Worm (Caenorhabditis elegans): Measurements from ENCODE around the gene srsx-10.

srsx-10 gene

ce11 chrV:5000406-5000805 lies 25.8 kb upstream of the srsx-10 start, which contains the start of gene ugt-7:
TSS of gene ugt-7 (minus strand) at chrV:5000566.
- TF ChIP-seq K09A11.1 (tag; optimal IDR thresholded peaks at IDR 0.05; ENCODE audit: insufficient read depth), result no peak
- TF ChIP-seq pha-2 (tag; optimal IDR thresholded peaks at IDR 0.05), result no peak
- TF ChIP-seq elt-2 (tag; optimal IDR thresholded peaks at IDR 0.05), result peak; percentile 11

- TF ChIP-seq fax-1 (tag; optimal IDR thresholded peaks at IDR 0.05) (no peak), ceh-45 (GFP tag; IDR thresholded peaks at IDR 0.05) (no peak), sox-2 (GFP tag; IDR thresholded peaks at IDR 0.05) (no peak), sdc-2 (tag; optimal IDR thresholded peaks at IDR 0.05) (no peak), ceh-22 (tag; optimal IDR thresholded peaks at IDR 0.05) (no peak)
These were observed 20.6 kb upstream of the srsx-10 start, which contains the start of gene ncx-9 for ce11 chrV:4995155-4995554. TSS of gene ncx-9 (minus strand) at chrV:4995255.

ce11 chrV:4987097-4987496 lies 12.5 kb upstream of the srsx-10 start, which contains the start of gene ncx-8:
TSS of gene ncx-8 (minus strand) at chrV:4987197.
- TF ChIP-seq ceh-30 (tag; optimal IDR thresholded peaks at IDR 0.05) (no peak), pag-3 (tag; optimal IDR thresholded peaks at IDR 0.05; ENCODE audit: borderline replicate concordance) (no peak), nfya-1 (tag; optimal IDR thresholded peaks at IDR 0.05) (no peak), gmeb-2 (tag; optimal IDR thresholded peaks at IDR 0.05) (no peak), pat-9 (tag; optimal IDR thresholded peaks at IDR 0.05) (no peak), hlh-8 (tag; optimal IDR thresholded peaks at IDR 0.05) (no peak), sox-4 (tag; optimal IDR thresholded peaks at IDR 0.05) (no peak), npax-4 (tag; optimal IDR thresholded peaks at IDR 0.05) (no peak), hlh-13 (GFP tag; optimal IDR thresholded peaks at IDR 0.05) (no peak), ceh-6 (GFP tag; optimal IDR thresholded peaks at IDR 0.05) (no peak), lin-11 (tag; optimal IDR thresholded peaks at IDR 0.05) (no peak), nhr-232 (tag; optimal IDR thresholded peaks at IDR 0.05) (no peak), tbx-2 (tag; optimal IDR thresholded peaks at IDR 0.05) (no peak), ahr-1 (tag; optimal IDR thresholded peaks at IDR 0.05) (no peak), unc-42 (tag; optimal IDR thresholded peaks at IDR 0.05) (no peak), F13H6.1 (tag; optimal IDR thresholded peaks at IDR 0.05) (no peak), tbx-7 (tag; optimal IDR thresholded peaks at IDR 0.05) (no peak), ceh-34 (tag; optimal IDR thresholded peaks at IDR 0.05) (no peak), madf-2 (tag; optimal IDR thresholded peaks at IDR 0.05) (no peak), syd-9 (tag; optimal IDR thresholded peaks at IDR 0.05) (no peak)

ce11 chrV:4983091-4983490 lies 8.5 kb upstream of the srsx-10 start, which contains the start of gene srsx-13:
TSS of gene srsx-13 (minus strand) at chrV:4983191.
- TF ChIP-seq fax-1 (tag; optimal IDR thresholded peaks at IDR 0.05), result no peak
- no peak for TF ChIP-seq ceh-19 (GFP tag; optimal IDR thresholded peaks at IDR 0.05)
- no peak for TF ChIP-seq sox-2 (GFP tag; IDR thresholded peaks at IDR 0.05)
- TF ChIP-seq ceh-6 (GFP tag; optimal IDR thresholded peaks at IDR 0.05), result no peak
- no peak for TF ChIP-seq unc-42 (tag; optimal IDR thresholded peaks at IDR 0.05)
- no peak for TF ChIP-seq ceh-24 (tag; optimal IDR thresholded peaks at IDR 0.05)
- no peak for TF ChIP-seq lim-6 (tag; optimal IDR thresholded peaks at IDR 0.05)

- TF ChIP-seq pros-1 (tag; optimal IDR thresholded peaks at IDR 0.05) (no peak), K02D7.2 (tag; optimal IDR thresholded peaks at IDR 0.05) (no peak), unc-42 (tag; optimal IDR thresholded peaks at IDR 0.05) (no peak), mec-3 (tag; optimal IDR thresholded peaks at IDR 0.05; ENCODE audit: borderline replicate concordance) (no peak), npax-4 (tag; optimal IDR thresholded peaks at IDR 0.05) (no peak)
These were observed 6.3 kb upstream of the srsx-10 start, which contains the start of gene srsx-12 for ce11 chrV:4980873-4981272. TSS of gene srsx-12 (minus strand) at chrV:4980973.
